Worm (Caenorhabditis elegans): ENCODE data around the gene R02F11.12.
A peak's percentile ranks its signal among the peaks of the same experiment; 100 is the strongest.

R02F11.12 gene

ce11 chrV:4820601-4821000 is 30.1 kb downstream of the R02F11.12 start:
- TF ChIP-seq sptf-1 (tag; optimal IDR thresholded peaks at IDR 0.05) (no peak), fkh-8 (tag; optimal IDR thresholded peaks at IDR 0.05) (no peak), lsy-2 (tag; optimal IDR thresholded peaks at IDR 0.05) (peak in 1 of 2 experiments; percentile 35), blmp-1 (tag; optimal IDR thresholded peaks at IDR 0.05) (no peak), alr-1 (tag; optimal IDR thresholded peaks at IDR 0.05; ENCODE audit: borderline replicate concordance) (no peak), snu-23 (GFP tag; optimal IDR thresholded peaks at IDR 0.05) (peak; percentile 26), mdl-1 (tag; optimal IDR thresholded peaks at IDR 0.05) (peak in 1 of 2 experiments; percentile 72), elt-3 (tag; optimal IDR thresholded peaks at IDR 0.05) (peak in 1 of 6 experiments; percentile 23), nhr-11 (tag; optimal IDR thresholded peaks at IDR 0.05) (no peak), skn-1 (tag; optimal IDR thresholded peaks at IDR 0.05) (peak; percentile 39), unc-130 (tag; optimal IDR thresholded peaks at IDR 0.05) (no peak), ztf-11 (tag; optimal IDR thresholded peaks at IDR 0.05) (no peak), efl-1 (optimal IDR thresholded peaks at IDR 0.05) (no peak), efl-1 (GFP tag; optimal IDR thresholded peaks at IDR 0.05 in 1 of 2) (no peak), rnt-1 (tag; optimal IDR thresholded peaks at IDR 0.05) (no peak), nhr-237 (tag; optimal IDR thresholded peaks at IDR 0.05) (no peak), ces-1 (GFP tag; optimal IDR thresholded peaks at IDR 0.05) (no peak), hpl-2 (GFP tag; optimal IDR thresholded peaks at IDR 0.05) (peak; percentile 2), hlh-4 (tag; optimal IDR thresholded peaks at IDR 0.05) (no peak), unc-30 (tag; optimal IDR thresholded peaks at IDR 0.05) (no peak), pag-3 (tag; optimal IDR thresholded peaks at IDR 0.05; ENCODE audit: borderline replicate concordance, insufficient read depth) (no peak), nhr-20 (tag; optimal IDR thresholded peaks at IDR 0.05) (peak; percentile 22), mab-9 (GFP tag; IDR thresholded peaks at IDR 0.05) (no peak), tbx-2 (tag; optimal IDR thresholded peaks at IDR 0.05) (peak; percentile 32), nhr-71 (tag; optimal IDR thresholded peaks at IDR 0.05) (peak; percentile 65), unc-62 (GFP tag; optimal IDR thresholded peaks at IDR 0.05) (no peak), dsc-1 (tag; optimal IDR thresholded peaks at IDR 0.05) (no peak), ceh-63 (GFP tag; optimal IDR thresholded peaks at IDR 0.05) (no peak), egl-27 (tag; optimal IDR thresholded peaks at IDR 0.05) (no peak), lin-35 (GFP tag; optimal IDR thresholded peaks at IDR 0.05) (peak in 1 of 2 experiments; percentile 18), lin-15B (tag; optimal IDR thresholded peaks at IDR 0.05) (no peak), nhr-19 (GFP tag; conservative IDR thresholded peaks at IDR 0.05) (peak; percentile 31), dpl-1 (GFP tag; optimal IDR thresholded peaks at IDR 0.05) (peak in 1 of 3 experiments; percentile 21), ceh-88 (GFP tag; IDR thresholded peaks at IDR 0.05) (no peak)

- TF ChIP-seq lir-3 (tag; optimal IDR thresholded peaks at IDR 0.05; ENCODE audit: poor library complexity) (no peak), lin-13 (GFP tag; optimal IDR thresholded peaks at IDR 0.05) (no peak), C16A3.4 (tag; optimal IDR thresholded peaks at IDR 0.05) (no peak), unc-62 (GFP tag; optimal IDR thresholded peaks at IDR 0.05) (no peak), ztf-11 (tag; optimal IDR thresholded peaks at IDR 0.05) (no peak), mef-2 (tag; optimal IDR thresholded peaks at IDR 0.05) (no peak), nhr-47 (tag; optimal IDR thresholded peaks at IDR 0.05) (no peak), ceh-88 (GFP tag; IDR thresholded peaks at IDR 0.05) (no peak), pag-3 (tag; optimal IDR thresholded peaks at IDR 0.05; ENCODE audit: borderline replicate concordance, insufficient read depth) (no peak), elt-3 (tag; optimal IDR thresholded peaks at IDR 0.05) (no peak), egl-13 (tag; optimal IDR thresholded peaks at IDR 0.05) (no peak), zag-1 (tag; optimal IDR thresholded peaks at IDR 0.05) (no peak), unc-30 (tag; optimal IDR thresholded peaks at IDR 0.05) (no peak), jun-1 (tag; optimal IDR thresholded peaks at IDR 0.05) (no peak), nhr-85 (tag) (no peak), C34B4.2 (tag; optimal IDR thresholded peaks at IDR 0.05) (no peak), nhr-71 (tag; optimal IDR thresholded peaks at IDR 0.05) (no peak), zip-4 (GFP tag; optimal IDR thresholded peaks at IDR 0.05) (no peak)
Observed at ce11 chrV:4823323-4823682, 32.8 kb downstream of the R02F11.12 start, which contains the start of gene adss-1. TSS of gene adss-1 (minus strand) at chrV:4823423.

Measured in whole organism, L1 larva.